Worm (Caenorhabditis elegans) whole organism, L4 larva: ENCODE measurements around the gene nlp-17.

ENCODE experiments used
- F26F4.8 ChIP-seq: fragments of 200-800 bp; sonication (Bioruptor generic); conservative IDR thresholded peaks from 2 replicates; pipeline ENCODE4 v1.3.6; 2022; ENCODE audit warnings: missing genetic modification characterization, missing compliant biosample characterization
- F44E2.7 ChIP-seq: fragments of 200-800 bp; sonication (Bioruptor generic); IDR thresholded peaks from 2 replicates; pipeline ENCODE4 v2.1.2; 2022; ENCODE audit warnings: missing genetic modification characterization, missing compliant biosample characterization
- F49E8.2 ChIP-seq: sonication (generic microtip); optimal IDR thresholded peaks from 2 replicates; lab custom pipeline; 2016; ENCODE audit warnings: missing compliant biosample characterization, mild to moderate bottlenecking, missing genetic modification characterization, borderline replicate concordance
- Y105C5A.15 ChIP-seq: fragments of 200-800 bp; sonication (Bioruptor generic); IDR thresholded peaks from 2 replicates; pipeline ENCODE4 v1.3.6; 2022; ENCODE audit warnings: missing genetic modification characterization, missing compliant biosample characterization
- ZK337.2 ChIP-seq: fragments of 200-800 bp; sonication (Bioruptor generic); IDR thresholded peaks from 2 replicates; pipeline ENCODE4 v1.3.6; 2022; ENCODE audit warnings: missing genetic modification reagents, missing genetic modification characterization, missing compliant biosample characterization
- aha-1 ChIP-seq: fragments of 150-350 bp; peaks from one replicate; lab custom pipeline; 2014; ENCODE audit warnings: missing biosample characterization, missing genetic modification characterization
- aly-2 ChIP-seq: sonication (generic microtip); optimal IDR thresholded peaks from 2 replicates; lab custom pipeline; 2018; ENCODE audit warnings: missing biosample characterization, missing genetic modification characterization
- ama-1 ChIP-seq: fragments of 150-350 bp; optimal IDR thresholded peaks from 2 replicates; lab custom pipeline; 2014; ENCODE audit warnings: inconsistent platforms, mixed read lengths
- arid-1 ChIP-seq: fragments of 200-800 bp; sonication (Bioruptor generic); conservative IDR thresholded peaks from 2 replicates; pipeline ENCODE4 v1.3.6; 2022; ENCODE audit warnings: missing genetic modification reagents, missing genetic modification characterization, missing compliant biosample characterization
- attf-4 ChIP-seq: sonication (generic microtip); optimal IDR thresholded peaks from 3 replicates; lab custom pipeline; 2017; ENCODE audit warnings: missing biosample characterization, missing genetic modification characterization
- ceh-28 ChIP-seq: fragments of 150-350 bp; optimal IDR thresholded peaks from 2 replicates; lab custom pipeline; 2014; ENCODE audit warnings: missing biosample characterization, missing genetic modification reagents, missing genetic modification characterization
- ceh-32 ChIP-seq: sonication (generic microtip); optimal IDR thresholded peaks from 2 replicates; lab custom pipeline; 2016; ENCODE audit warnings: mild to moderate bottlenecking, missing genetic modification characterization, missing compliant biosample characterization; ENCODE audit not compliant: poor library complexity
- ceh-62 ChIP-seq: sonication (generic microtip); optimal IDR thresholded peaks from 2 replicates; lab custom pipeline; 2017; ENCODE audit warnings: missing biosample characterization, missing genetic modification characterization
- ces-1 ChIP-seq: fragments of 150-350 bp; sonication (generic microtip); optimal IDR thresholded peaks from 4 replicates; lab custom pipeline; 2014; ENCODE audit warnings: missing biosample characterization, missing genetic modification reagents, missing genetic modification characterization
- daf-8 ChIP-seq: fragments of 200-800 bp; sonication (Bioruptor generic); IDR thresholded peaks from 2 replicates; pipeline ENCODE4 v1.3.6; 2022; ENCODE audit warnings: missing genetic modification characterization, missing compliant biosample characterization
- dve-1 ChIP-seq: sonication (generic microtip); optimal IDR thresholded peaks from 2 replicates; lab custom pipeline; 2017; ENCODE audit warnings: antibody characterized with exemption, mild to moderate bottlenecking, missing genetic modification characterization, missing compliant biosample characterization; ENCODE audit not compliant: insufficient read depth
- egl-27 ChIP-seq: sonication (generic microtip); optimal IDR thresholded peaks from 3 replicates; lab custom pipeline; 2017; ENCODE audit warnings: missing biosample characterization, missing genetic modification reagents, missing genetic modification characterization
- egl-43 ChIP-seq: fragments of 200-800 bp; sonication (Bioruptor generic); IDR thresholded peaks from 2 replicates; pipeline ENCODE4 v1.3.6; 2022; ENCODE audit warnings: missing genetic modification reagents, missing genetic modification characterization, missing compliant biosample characterization
- fos-1 ChIP-seq: fragments of 150-350 bp; optimal IDR thresholded peaks from 2 replicates; lab custom pipeline; 2014; ENCODE audit warnings: missing biosample characterization, missing genetic modification characterization
- hif-1 ChIP-seq, 2 experiments: sonication (generic microtip); optimal IDR thresholded peaks; 2 replicates each; lab custom pipeline; 2016 to 2017; ENCODE audit warnings: missing compliant biosample characterization in 2 of 2, missing genetic modification characterization in 2 of 2, missing genetic modification reagents in 2 of 2, missing genotype in 2 of 2, mild to moderate bottlenecking in 1 of 2
- hlh-11 ChIP-seq: fragments of 200-800 bp; sonication (Bioruptor generic); optimal IDR thresholded peaks from 2 replicates; lab custom pipeline; 2018; ENCODE audit warnings: mild to moderate bottlenecking, missing genetic modification characterization, missing compliant biosample characterization
- hmg-1.1 ChIP-seq: fragments of 200-800 bp; sonication (Bioruptor generic); IDR thresholded peaks from 2 replicates; pipeline ENCODE4 v1.3.6; 2022; ENCODE audit warnings: missing genetic modification reagents, missing genetic modification characterization, missing compliant biosample characterization
- jun-1 ChIP-seq: fragments of 150-350 bp; optimal IDR thresholded peaks from 2 replicates; lab custom pipeline; 2014; ENCODE audit warnings: missing biosample characterization, missing genetic modification reagents, missing genetic modification characterization
- lim-7 ChIP-seq: fragments of 200-800 bp; sonication (Bioruptor generic); IDR thresholded peaks from 2 replicates; pipeline ENCODE4 v1.3.6; 2022; ENCODE audit warnings: missing genetic modification characterization, missing compliant biosample characterization
- lin-15B ChIP-seq: fragments of 150-350 bp; sonication (generic microtip); optimal IDR thresholded peaks from 3 replicates; lab custom pipeline; 2014; ENCODE audit warnings: missing biosample characterization, missing genetic modification characterization
- madf-9 ChIP-seq: fragments of 200-800 bp; sonication (Bioruptor generic); conservative IDR thresholded peaks from 2 replicates; pipeline ENCODE4 v1.3.6; 2022; ENCODE audit warnings: missing genetic modification reagents, missing genetic modification characterization, missing compliant biosample characterization
- mep-1 ChIP-seq: fragments of 150-350 bp; sonication (generic microtip); optimal IDR thresholded peaks from 3 replicates; lab custom pipeline; 2014; ENCODE audit warnings: missing biosample characterization, missing genetic modification characterization
- mxl-2 ChIP-seq: fragments of 200-800 bp; sonication (Bioruptor generic); conservative IDR thresholded peaks from 2 replicates; pipeline ENCODE4 v1.3.6; 2022; ENCODE audit warnings: missing genetic modification reagents, missing genetic modification characterization, missing compliant biosample characterization
- nhr-28 ChIP-seq: fragments of 150-350 bp; optimal IDR thresholded peaks from 2 replicates; lab custom pipeline; 2014; ENCODE audit warnings: missing biosample characterization, missing genetic modification characterization
- nhr-41 ChIP-seq: fragments of 200-800 bp; sonication (Bioruptor generic); IDR thresholded peaks from 2 replicates; pipeline ENCODE4 v1.3.6; 2022; ENCODE audit warnings: missing genetic modification reagents, missing genetic modification characterization, missing compliant biosample characterization
- nhr-42 ChIP-seq: fragments of 200-800 bp; sonication (Bioruptor generic); IDR thresholded peaks from 2 replicates; pipeline ENCODE4 v1.3.6; 2022; ENCODE audit warnings: missing genetic modification characterization, missing compliant biosample characterization
- nhr-76 ChIP-seq: fragments of 150-350 bp; optimal IDR thresholded peaks from 2 replicates; lab custom pipeline; 2014; ENCODE audit warnings: missing biosample characterization, missing genetic modification characterization
- pqm-1 ChIP-seq: sonication (generic microtip); optimal IDR thresholded peaks from 2 replicates; lab custom pipeline; 2017; ENCODE audit warnings: missing biosample characterization, missing genetic modification characterization
- rbr-2 ChIP-seq: sonication (generic microtip); optimal IDR thresholded peaks from 2 replicates; lab custom pipeline; 2016; ENCODE audit warnings: missing genotype, missing genetic modification characterization, missing compliant biosample characterization
- set-16 ChIP-seq: fragments of 200-800 bp; sonication (Bioruptor generic); IDR thresholded peaks from 2 replicates; pipeline ENCODE4 v1.3.6; 2022; ENCODE audit warnings: missing genetic modification reagents, missing genetic modification characterization, missing compliant biosample characterization
- snpc-1.2 ChIP-seq: fragments of 200-800 bp; sonication (Bioruptor generic); IDR thresholded peaks from 2 replicates; pipeline ENCODE4 v1.3.6; 2022; ENCODE audit warnings: missing genetic modification reagents, missing genetic modification characterization, missing compliant biosample characterization
- spr-3 ChIP-seq: fragments of 200-800 bp; sonication (Bioruptor generic); optimal IDR thresholded peaks from 2 replicates; lab custom pipeline; 2018; ENCODE audit warnings: mild to moderate bottlenecking, missing genetic modification characterization, missing compliant biosample characterization
- unc-130 ChIP-seq: sonication (generic microtip); optimal IDR thresholded peaks from 2 replicates; lab custom pipeline; 2016; ENCODE audit warnings: missing genetic modification reagents, missing genetic modification characterization, missing compliant biosample characterization
- unc-39 ChIP-seq: sonication (generic microtip); optimal IDR thresholded peaks from 2 replicates; lab custom pipeline; 2017; ENCODE audit warnings: missing biosample characterization, missing genetic modification characterization
- unc-62 ChIP-seq, 3 experiments: fragments of 150-350 bp in 1 of 3; sonication (generic microtip); optimal IDR thresholded peaks in 2 of 3; peaks in 1 of 3; 1 replicate in 1 of 3; 2 replicates in 2 of 3; lab custom pipeline; 2014 to 2017; ENCODE audit warnings: missing biosample characterization in 3 of 3, missing genetic modification characterization in 3 of 3, missing genetic modification reagents in 3 of 3, missing genotype in 1 of 3
- vab-7 ChIP-seq: fragments of 200-800 bp; sonication (Bioruptor generic); IDR thresholded peaks from 2 replicates; pipeline ENCODE4 v1.3.6; 2022; ENCODE audit warnings: missing genetic modification reagents, missing genetic modification characterization, missing compliant biosample characterization
- zfp-2 ChIP-seq: sonication (generic microtip); optimal IDR thresholded peaks from 2 replicates; lab custom pipeline; 2016; ENCODE audit warnings: mild to moderate bottlenecking, missing genetic modification characterization, missing compliant biosample characterization
- zip-11 ChIP-seq: fragments of 200-800 bp; sonication (Bioruptor generic); IDR thresholded peaks from 2 replicates; pipeline ENCODE4 v1.3.6; 2022; ENCODE audit warnings: missing genetic modification characterization, missing compliant biosample characterization
- ztf-11 ChIP-seq: fragments of 150-350 bp; optimal IDR thresholded peaks from 2 replicates; lab custom pipeline; 2014; ENCODE audit warnings: missing biosample characterization, missing genetic modification characterization

nlp-17 gene

DNA sequence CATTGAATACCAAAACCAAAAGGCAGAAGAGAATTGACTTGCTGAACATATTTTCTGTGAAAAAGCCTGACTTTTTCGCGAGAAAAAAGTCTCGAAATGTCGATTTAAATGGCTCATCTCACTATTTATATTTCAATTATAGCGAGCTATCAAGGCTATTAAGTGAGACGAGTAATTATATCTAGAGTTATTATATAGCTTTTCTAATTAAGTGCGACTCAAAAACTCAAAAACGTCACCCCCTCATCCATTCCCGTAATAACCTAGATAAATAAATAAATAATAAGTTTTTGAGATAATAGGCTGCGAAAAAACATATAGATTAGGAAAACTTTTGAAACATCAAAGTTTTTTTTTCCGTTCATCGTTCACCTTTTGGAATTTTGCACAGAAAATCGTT is at the start of gene nlp-17:
Gene nlp-17, minus strand, starts transcription at position 101 of the 400 bp plus-strand sequence.
- no peak for TF ChIP-seq ZK337.2 (GFP tag; lab: Robert Waterston, UW)
- TF ChIP-seq set-16 (GFP tag; lab: Robert Waterston, UW): no peak
- TF ChIP-seq vab-7: no peak
- TF ChIP-seq dve-1 (tag; lab: Kevin White, UChicago): no peak
- no peak for TF ChIP-seq snpc-1.2 (GFP tag; lab: Robert Waterston, UW)
- no peak for TF ChIP-seq ceh-62
- no peak for TF ChIP-seq zip-11 (GFP tag; lab: Robert Waterston, UW)
- TF ChIP-seq unc-130: no peak
- TF ChIP-seq egl-27: no peak
- TF ChIP-seq zfp-2 (tag; lab: Kevin White, UChicago): no peak
- TF ChIP-seq egl-43: no peak
- no peak for TF ChIP-seq hif-1 (tag; optimal IDR thresholded peaks at IDR 0.05; lab: Kevin White, UChicago)
- TF ChIP-seq hmg-1.1 (GFP tag; lab: Robert Waterston, UW): no peak
- TF ChIP-seq jun-1 (tag; lab: Kevin White, UChicago): no peak

DNA sequence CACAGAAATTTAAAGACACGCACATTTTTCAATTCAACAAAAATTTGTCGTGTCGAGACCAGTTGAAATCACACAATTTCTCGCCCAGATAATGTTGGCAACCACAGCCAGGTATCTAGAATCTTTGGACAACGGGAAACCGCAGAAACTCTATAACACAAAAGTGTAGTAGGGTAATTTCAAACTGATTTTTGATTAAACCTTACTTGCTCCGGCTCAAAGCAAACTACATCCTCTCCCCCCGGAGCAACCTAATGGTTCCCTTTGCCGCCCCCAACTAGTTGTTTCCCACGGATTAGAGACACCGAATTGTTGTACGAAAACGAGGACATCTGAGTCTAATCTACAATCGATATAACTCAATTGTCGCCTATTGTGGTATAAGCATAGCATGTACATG is 48.8 kb upstream of the nlp-17 start:
- TF ChIP-seq zip-11 (GFP tag; lab: Robert Waterston, UW) (no peak), ama-1 (lab: Kevin White, UChicago) (no peak), aly-2 (tag; lab: Kevin White, UChicago) (no peak), mxl-2 (GFP tag; lab: Robert Waterston, UW) (no peak), rbr-2 (tag; lab: Kevin White, UChicago) (no peak), unc-39 (tag; lab: Kevin White, UChicago) (no peak), hmg-1.1 (GFP tag; lab: Robert Waterston, UW) (no peak), pqm-1 (no peak), hif-1 (tag; optimal IDR thresholded peaks at IDR 0.05; lab: Kevin White, UChicago) (no peak), nhr-28 (tag; lab: Kevin White, UChicago) (no peak), madf-9 (GFP tag; lab: Robert Waterston, UW) (no peak), fos-1 (tag; lab: Kevin White, UChicago) (no peak), ztf-11 (tag; lab: Kevin White, UChicago) (no peak), mep-1 (tag; lab: Kevin White, UChicago) (no peak), aha-1 (tag; lab: Kevin White, UChicago) (no peak), ceh-28 (tag; lab: Kevin White, UChicago) (no peak)

- TF ChIP-seq lin-15B (tag; lab: Kevin White, UChicago): no peak
- TF ChIP-seq nhr-76 (tag; lab: Kevin White, UChicago): no peak
- TF ChIP-seq F49E8.2 (tag; lab: Kevin White, UChicago): no peak
- TF ChIP-seq, all 104 proteins: peak for 0
Observed at ce11 chrIV:13549350-13549749, 43.8 kb upstream of the nlp-17 start.

DNA sequence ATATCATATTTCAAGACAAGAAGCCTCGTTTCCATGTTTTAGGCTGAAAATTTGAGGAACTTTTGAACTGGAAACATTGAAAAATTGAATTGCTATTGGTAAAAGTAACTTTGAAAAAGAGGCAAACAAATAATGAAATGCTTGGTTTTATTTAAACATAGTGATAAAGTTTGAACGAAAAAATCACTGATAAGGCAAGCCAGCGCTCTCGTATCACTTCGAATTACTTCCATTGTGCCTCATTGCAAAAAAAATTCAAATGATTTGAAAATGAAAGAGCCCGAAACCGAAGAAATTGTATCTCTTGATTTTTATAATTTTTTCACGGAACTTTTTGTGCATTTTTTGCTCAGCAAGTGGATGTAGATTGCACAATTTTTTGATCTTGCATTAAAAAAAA is 42.6 kb upstream of the nlp-17 start, which contains the start of gene F52G2.3:
Gene F52G2.3, minus strand, starts transcription at position 43 of the 400 bp plus-strand sequence.
- TF ChIP-seq arid-1 (GFP tag; lab: Robert Waterston, UW): no peak
- no peak for TF ChIP-seq lim-7 (GFP tag; lab: Robert Waterston, UW)
- no peak for TF ChIP-seq ces-1 (GFP tag; lab: Kevin White, UChicago)
- TF ChIP-seq F26F4.8 (GFP tag; lab: Robert Waterston, UW): no peak
- no peak for TF ChIP-seq nhr-41 (GFP tag; lab: Robert Waterston, UW)
- TF ChIP-seq hlh-11 (tag; lab: Kevin White, UChicago): no peak
- no peak for TF ChIP-seq jun-1 (tag; lab: Kevin White, UChicago)
- no peak for TF ChIP-seq ceh-32 (tag; lab: Kevin White, UChicago)
- TF ChIP-seq snpc-1.2 (GFP tag; lab: Robert Waterston, UW): no peak
- TF ChIP-seq Y105C5A.15 (GFP tag; lab: Robert Waterston, UW): no peak
- no peak for TF ChIP-seq F44E2.7 (GFP tag; lab: Robert Waterston, UW)
- TF ChIP-seq spr-3 (GFP tag; lab: Kevin White, UChicago): no peak
- peak in 1 of 2 experiments; percentile 5 for TF ChIP-seq unc-62 (GFP tag; optimal IDR thresholded peaks at IDR 0.05 in 1 of 2; lab: Kevin White, UChicago)
- TF ChIP-seq unc-62 (tag; optimal IDR thresholded peaks at IDR 0.05; lab: Kevin White, UChicago): no peak
- TF ChIP-seq egl-27: no peak
- peak; percentile 19 for TF ChIP-seq nhr-28 (tag; lab: Kevin White, UChicago)
- no peak for TF ChIP-seq ceh-62
- TF ChIP-seq madf-9 (GFP tag; lab: Robert Waterston, UW): no peak
- TF ChIP-seq nhr-42 (GFP tag; lab: Robert Waterston, UW): no peak
- TF ChIP-seq daf-8 (GFP tag; lab: Robert Waterston, UW): no peak
- TF ChIP-seq attf-4 (tag; lab: Kevin White, UChicago): no peak
- TF ChIP-seq pqm-1: peak; percentile 73
